Worm (Caenorhabditis elegans): ENCODE data around the gene T07C12.10.

- peak; percentile 31 for TF ChIP-seq nhr-77 (tag; optimal IDR thresholded peaks at IDR 0.05)
- no peak for TF ChIP-seq jun-1 (tag; optimal IDR thresholded peaks at IDR 0.05)
- TF ChIP-seq unc-62 (GFP tag; optimal IDR thresholded peaks at IDR 0.05) = no peak
- peak; percentile 40 for TF ChIP-seq nhr-47 (tag; optimal IDR thresholded peaks at IDR 0.05)
- peak in 1 of 6 experiments; percentile 11 for TF ChIP-seq elt-3 (tag; optimal IDR thresholded peaks at IDR 0.05)
- no peak for TF ChIP-seq zag-1 (tag; optimal IDR thresholded peaks at IDR 0.05)
- no peak for TF ChIP-seq ama-1 (optimal IDR thresholded peaks at IDR 0.05)
- no peak for TF ChIP-seq hlh-4 (tag; optimal IDR thresholded peaks at IDR 0.05)
- TF ChIP-seq lin-39 (tag; optimal IDR thresholded peaks at IDR 0.05) = no peak
- TF ChIP-seq aly-2 (tag; optimal IDR thresholded peaks at IDR 0.05) = no peak
- TF ChIP-seq C16A3.4 (tag; optimal IDR thresholded peaks at IDR 0.05) = peak; percentile 83
- TF ChIP-seq isw-1 (GFP tag; IDR thresholded peaks at IDR 0.05) = no peak
- peak; percentile 68 to 70 for TF ChIP-seq efl-1 (optimal IDR thresholded peaks at IDR 0.05)
- TF ChIP-seq efl-1 (GFP tag; optimal IDR thresholded peaks at IDR 0.05 in 1 of 2) = peak in 1 of 2 experiments; percentile 44
Observed at ce11 chrV:10003315-10003969, 43.2 kb upstream of the T07C12.10 start.
